Fruit fly (Drosophila melanogaster) whole organism, wandering third instar larva: ENCODE results near the gene Hip14.
A peak's percentile ranks its signal among the peaks of the same experiment; 100 is the strongest.

ENCODE experiments used
- Abd-B ChIP-seq: fragments of >200 bp; optimal IDR thresholded peaks from 2 replicates; lab custom pipeline; 2017; ENCODE audit warnings: missing biosample characterization, missing genetic modification characterization
- CG32264 ChIP-seq: fragments of 200-800 bp; sonication (Bioruptor generic); optimal IDR thresholded peaks from 2 replicates; lab custom pipeline; 2016; ENCODE audit warnings: missing biosample characterization, missing genetic modification characterization
- CG9705 ChIP-seq: fragments of 200-800 bp; sonication (Bioruptor generic); optimal IDR thresholded peaks from 2 replicates; lab custom pipeline; 2018; ENCODE audit warnings: missing biosample characterization, mild to moderate bottlenecking, missing genetic modification characterization
- CrebA ChIP-seq: fragments of 200-800 bp; sonication (Bioruptor generic); optimal IDR thresholded peaks from 2 replicates; lab custom pipeline; 2016; ENCODE audit warnings: missing biosample characterization, mild to moderate bottlenecking, missing genetic modification characterization, borderline replicate concordance
- Dfd ChIP-seq: fragments of >200 bp; optimal IDR thresholded peaks from 2 replicates; lab custom pipeline; 2017; ENCODE audit warnings: missing biosample characterization, missing genetic modification characterization
- Dif ChIP-seq: fragments of 200-275, 200-300 bp; sonication (Bioruptor generic); optimal IDR thresholded peaks from 2 replicates; lab custom pipeline; 2018; ENCODE audit warnings: missing biosample characterization, missing genetic modification characterization; ENCODE audit not compliant: partially characterized antibody
- GATAd ChIP-seq: sonication (Bioruptor generic); optimal IDR thresholded peaks from 2 replicates; lab custom pipeline; 2016; ENCODE audit warnings: missing biosample characterization, missing genetic modification characterization
- HLH106 ChIP-seq: fragments of 200-800 bp; optimal IDR thresholded peaks from 3 replicates; lab custom pipeline; 2019; ENCODE audit warnings: missing biosample characterization, mild to moderate bottlenecking, missing genetic modification characterization, moderate library complexity
- Hnf4 ChIP-seq: fragments of 200-800 bp; sonication (Bioruptor generic); optimal IDR thresholded peaks from 2 replicates; lab custom pipeline; 2016; ENCODE audit warnings: missing biosample characterization, mild to moderate bottlenecking, missing genetic modification characterization
- Hr83 ChIP-seq: fragments of 200-300 bp; sonication (Bioruptor generic); optimal IDR thresholded peaks from 2 replicates; lab custom pipeline; 2016; ENCODE audit warnings: missing biosample characterization, mild to moderate bottlenecking, missing genetic modification characterization, moderate library complexity; ENCODE audit not compliant: poor library complexity, severe bottlenecking
- Jra ChIP-seq: sonication (Bioruptor generic); optimal IDR thresholded peaks from 2 replicates; lab custom pipeline; 2016; ENCODE audit warnings: missing biosample characterization, missing genetic modification characterization
- Myc ChIP-seq: fragments of >200 bp; optimal IDR thresholded peaks from 2 replicates; lab custom pipeline; 2017
- N ChIP-seq: fragments of >200 bp; optimal IDR thresholded peaks from 2 replicates; lab custom pipeline; 2018; ENCODE audit warnings: missing biosample characterization, missing external identifiers, missing genetic modification characterization
- OdsH ChIP-seq: fragments of 200-800 bp; sonication (Bioruptor generic); optimal IDR thresholded peaks from 2 replicates; lab custom pipeline; 2016; ENCODE audit warnings: missing biosample characterization, mild to moderate bottlenecking, missing genetic modification characterization
- Rel ChIP-seq, 2 experiments: fragments of 200-800 bp; sonication (Bioruptor generic) in 1 of 2; optimal IDR thresholded peaks; 2 replicates in 1 of 2; 3 replicates in 1 of 2; lab custom pipeline; 2016 to 2019; ENCODE audit warnings: mild to moderate bottlenecking in 2 of 2, missing biosample characterization in 2 of 2, missing genetic modification characterization in 2 of 2, moderate library complexity in 1 of 2
- Sp1 ChIP-seq: fragments of 200-800 bp; sonication (Bioruptor generic); optimal IDR thresholded peaks from 3 replicates; lab custom pipeline; 2019; ENCODE audit warnings: missing biosample characterization, mild to moderate bottlenecking, missing genetic modification characterization, moderate library complexity
- Vsx2 ChIP-seq: fragments of 200-300, 225-300 bp; sonication (Bioruptor generic); optimal IDR thresholded peaks from 2 replicates; lab custom pipeline; 2018; ENCODE audit warnings: missing biosample characterization, missing genetic modification characterization; ENCODE audit not compliant: partially characterized antibody
- br ChIP-seq: fragments of 200-800 bp; sonication (Bioruptor generic); optimal IDR thresholded peaks from 2 replicates; lab custom pipeline; 2016; ENCODE audit warnings: missing biosample characterization, missing genetic modification characterization
- brk ChIP-seq: fragments of 200-800 bp; sonication (Bioruptor generic); optimal IDR thresholded peaks from 2 replicates; lab custom pipeline; 2016; ENCODE audit warnings: missing biosample characterization, mild to moderate bottlenecking, missing genetic modification characterization
- dl ChIP-seq, 2 experiments: fragments of 175-275, 200-275 bp in 1 of 2; fragments of 200-275 bp in 1 of 2; sonication (Bioruptor generic); optimal IDR thresholded peaks; lab custom pipeline; 2018; ENCODE audit warnings: mild to moderate bottlenecking in 2 of 2, missing biosample characterization in 2 of 2, missing genetic modification characterization in 2 of 2, moderate library complexity in 2 of 2; ENCODE audit not compliant: partially characterized antibody in 2 of 2, insufficient read depth in 1 of 2
- dmrt93B ChIP-seq: fragments of 200-800 bp; sonication (Bioruptor generic); optimal IDR thresholded peaks from 2 replicates; lab custom pipeline; 2018; ENCODE audit warnings: missing biosample characterization, mild to moderate bottlenecking, missing genetic modification characterization
- dsf ChIP-seq: sonication (Bioruptor generic); optimal IDR thresholded peaks from 2 replicates; lab custom pipeline; 2016; ENCODE audit warnings: missing biosample characterization, missing genetic modification characterization, borderline replicate concordance
- ey ChIP-seq: fragments of 200-800 bp; sonication (Bioruptor generic); optimal IDR thresholded peaks from 2 replicates; lab custom pipeline; 2016; ENCODE audit warnings: missing biosample characterization, missing genetic modification characterization
- foxo ChIP-seq, 2 experiments: fragments of 200-800 bp; sonication (Bioruptor generic); optimal IDR thresholded peaks; 2 replicates in 1 of 2; 3 replicates in 1 of 2; lab custom pipeline; 2016 to 2017; ENCODE audit warnings: missing biosample characterization in 2 of 2, missing genetic modification characterization in 2 of 2
- fru ChIP-seq: fragments of 200-800 bp; sonication (Bioruptor generic); optimal IDR thresholded peaks from 3 replicates; lab custom pipeline; 2016; ENCODE audit warnings: missing biosample characterization, mild to moderate bottlenecking, missing genetic modification characterization
- h ChIP-seq: fragments of 200-800 bp; sonication (Bioruptor generic); optimal IDR thresholded peaks from 3 replicates; lab custom pipeline; 2016; ENCODE audit warnings: missing biosample characterization, mild to moderate bottlenecking, missing genetic modification characterization
- jim ChIP-seq: fragments of 175-275, 200-325 bp; sonication (Bioruptor generic); optimal IDR thresholded peaks from 2 replicates; lab custom pipeline; 2016; ENCODE audit warnings: missing biosample characterization, mild to moderate bottlenecking, missing genetic modification characterization
- lola ChIP-seq: fragments of >200 bp; optimal IDR thresholded peaks from 2 replicates; lab custom pipeline; 2017; ENCODE audit warnings: missing biosample characterization, missing genetic modification characterization
- pan ChIP-seq: fragments of >200 bp; optimal IDR thresholded peaks from 2 replicates; lab custom pipeline; 2017
- psq ChIP-seq: fragments of 200-800 bp; sonication (Bioruptor generic); optimal IDR thresholded peaks from 3 replicates; lab custom pipeline; 2017; ENCODE audit warnings: missing biosample characterization, mild to moderate bottlenecking, missing genetic modification characterization, moderate library complexity
- rgr ChIP-seq: fragments of 200-800 bp; sonication (Bioruptor generic); optimal IDR thresholded peaks from 3 replicates; lab custom pipeline; 2016; ENCODE audit warnings: missing biosample characterization, mild to moderate bottlenecking, missing genetic modification characterization
- sage ChIP-seq: fragments of 200-800 bp; sonication (Bioruptor generic); optimal IDR thresholded peaks from 2 replicates; lab custom pipeline; 2016; ENCODE audit warnings: missing biosample characterization, mild to moderate bottlenecking, missing genetic modification characterization
- tai ChIP-seq: sonication (Bioruptor generic); optimal IDR thresholded peaks from 2 replicates; lab custom pipeline; 2016; ENCODE audit warnings: missing biosample characterization, missing genetic modification characterization
- usp ChIP-seq: fragments of >200 bp; optimal IDR thresholded peaks from 2 replicates; lab custom pipeline; 2017; ENCODE audit warnings: missing biosample characterization, missing genetic modification characterization
- woc ChIP-seq: sonication (Bioruptor generic); optimal IDR thresholded peaks from 2 replicates; lab custom pipeline; 2016; ENCODE audit warnings: missing biosample characterization, mild to moderate bottlenecking, missing genetic modification characterization

Gene Hip14

DNA sequence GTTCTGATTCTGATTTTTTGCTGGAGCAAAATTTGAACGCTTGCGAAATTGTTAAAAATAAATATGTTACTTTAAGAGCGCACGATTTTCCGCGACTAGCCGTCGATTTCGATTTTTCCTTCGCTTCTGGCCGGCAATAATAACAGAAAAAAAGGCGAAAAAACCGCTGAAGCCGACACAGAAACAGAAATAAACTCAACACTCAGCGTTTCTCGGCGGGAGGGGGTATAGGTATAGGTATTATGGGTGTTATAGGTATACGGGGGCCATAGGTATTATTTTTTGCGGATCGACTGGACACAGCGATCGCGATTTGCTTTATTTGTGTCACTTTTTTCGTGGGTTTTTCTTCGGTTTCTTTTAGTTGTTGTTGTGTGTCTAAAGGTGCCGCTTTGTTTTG lies 35.7 kb upstream of the Hip14 start:
- TF ChIP-seq ey: no peak
- no peak for TF ChIP-seq woc (GFP tag; lab: Kevin White, UChicago)
- TF ChIP-seq Hnf4 (GFP tag; lab: Kevin White, UChicago): no peak
- no peak for TF ChIP-seq dmrt93B (GFP tag; lab: Kevin White, UChicago)
- TF ChIP-seq Rel (GFP tag; optimal IDR thresholded peaks at IDR 0.05; lab: Kevin White, UChicago): no peak
- no peak for TF ChIP-seq Rel (tag; optimal IDR thresholded peaks at IDR 0.05; lab: Kevin White, UChicago)
- TF ChIP-seq psq (GFP tag; lab: Kevin White, UChicago): no peak
- TF ChIP-seq pan (lab: Kevin White, UChicago): no peak
- TF ChIP-seq HLH106 (tag; lab: Kevin White, UChicago): no peak
- TF ChIP-seq jim (GFP tag; lab: Kevin White, UChicago): no peak
- TF ChIP-seq dsf (GFP tag; lab: Kevin White, UChicago): no peak
- TF ChIP-seq Myc (lab: Kevin White, UChicago): no peak
- no peak for TF ChIP-seq N (GFP tag; lab: Kevin White, UChicago)
- TF ChIP-seq dl (GFP tag; optimal IDR thresholded peaks at IDR 0.05; lab: Kevin White, UChicago; ENCODE audit: insufficient read depth in 1 of 2, partially characterized antibody in 2 of 2): no peak
- TF ChIP-seq CG9705 (GFP tag; lab: Kevin White, UChicago): no peak
- TF ChIP-seq tai: no peak
- TF ChIP-seq fru (GFP tag; lab: Kevin White, UChicago): no peak
- no peak for TF ChIP-seq usp
- TF ChIP-seq Dif (GFP tag; lab: Kevin White, UChicago): no peak
- TF ChIP-seq Dfd: no peak
- TF ChIP-seq Jra (GFP tag; lab: Kevin White, UChicago): no peak

DNA sequence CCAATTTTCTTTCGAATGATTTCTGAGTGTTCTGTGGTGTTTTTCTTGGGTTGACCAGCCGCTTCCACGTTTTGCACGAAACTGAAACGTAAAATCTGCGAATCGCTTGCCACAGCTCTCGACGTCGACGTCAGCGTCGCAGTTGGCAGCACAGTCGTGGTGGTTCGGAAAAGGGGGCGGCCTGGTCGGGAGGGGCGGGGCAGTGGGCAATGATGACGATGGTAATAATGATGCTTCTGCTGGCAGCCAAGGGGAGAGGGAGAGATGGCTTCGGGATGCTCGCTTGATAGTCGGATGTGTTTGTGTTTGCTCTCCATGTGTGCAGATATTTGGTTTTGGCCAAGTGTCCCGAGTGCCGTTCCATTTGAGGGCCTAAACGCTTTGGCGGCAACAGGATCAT lies 35.1 kb upstream of the Hip14 start:
- no peak for TF ChIP-seq br (GFP tag; lab: Kevin White, UChicago)
- no peak for TF ChIP-seq GATAd (GFP tag; lab: Kevin White, UChicago)
- no peak for TF ChIP-seq Dfd

DNA sequence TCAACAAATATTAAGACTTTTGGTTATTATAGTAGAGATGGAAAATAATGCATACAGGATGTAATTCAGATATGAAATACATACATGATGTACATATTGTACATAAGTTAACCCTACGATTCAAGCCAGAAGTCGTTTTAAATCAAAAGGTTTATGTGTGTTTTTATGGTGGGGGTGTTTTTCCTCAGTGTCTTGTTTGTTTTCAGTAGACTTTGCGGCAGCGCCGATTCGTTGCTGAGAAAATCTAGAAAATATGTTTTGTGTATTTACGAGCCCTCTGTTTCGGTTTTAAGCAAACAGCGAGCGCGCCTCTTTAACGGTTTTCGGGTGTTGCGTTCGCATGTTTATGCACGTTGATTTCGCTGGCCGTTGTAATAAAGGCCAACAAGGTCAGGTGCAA lies 34.1 kb upstream of the Hip14 start:
- no peak for TF ChIP-seq Hnf4 (GFP tag; lab: Kevin White, UChicago)
- no peak for TF ChIP-seq GATAd (GFP tag; lab: Kevin White, UChicago)
- TF ChIP-seq foxo (GFP tag; optimal IDR thresholded peaks at IDR 0.05; lab: Kevin White, UChicago): no peak
- no peak for TF ChIP-seq h (GFP tag; lab: Kevin White, UChicago)
- TF ChIP-seq brk (GFP tag; lab: Kevin White, UChicago): no peak
- no peak for TF ChIP-seq rgr (GFP tag; lab: Kevin White, UChicago)

DNA sequence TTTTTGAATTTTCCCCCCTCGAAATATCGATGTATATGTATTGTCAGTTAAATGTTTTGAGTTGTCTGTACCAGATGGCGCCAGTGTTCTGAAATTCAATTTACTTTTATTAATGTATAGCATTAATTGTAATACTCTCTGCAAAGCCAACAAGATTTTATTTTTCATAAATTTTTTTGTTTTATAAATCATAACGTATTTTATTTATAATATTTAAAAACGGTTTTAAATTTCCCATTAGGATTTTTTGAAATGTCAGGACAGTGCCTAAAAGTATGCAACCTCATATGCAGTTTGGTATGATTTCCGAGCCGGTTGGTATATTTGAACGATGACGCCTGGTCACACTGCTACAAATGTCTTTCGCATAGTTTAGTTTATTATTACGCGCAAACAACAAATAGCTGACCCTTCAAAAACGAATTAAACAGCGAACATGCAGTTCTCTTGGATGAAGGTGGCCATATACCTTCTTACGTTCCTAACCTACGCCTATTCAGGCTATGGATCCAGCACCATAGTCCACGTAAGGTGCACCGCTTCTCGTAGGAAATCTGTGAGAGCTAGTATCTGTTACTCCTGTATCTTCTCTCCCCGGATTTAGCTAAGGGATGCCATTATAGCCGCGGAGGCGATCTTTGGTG lies 33.1 kb upstream of the Hip14 start, which contains the start of the genes Pka-C3 and GXIVsPLA2:
Gene Pka-C3 (minus strand): TSS at position 14 of the 644 bp plus-strand sequence.
Gene GXIVsPLA2 (plus strand): TSS at position 313 of the 644 bp plus-strand sequence.
- TF ChIP-seq Myc (lab: Kevin White, UChicago) (peak; percentile 61), woc (GFP tag; lab: Kevin White, UChicago) (no peak)
- TF ChIP-seq, all 38 proteins: peak for 1

DNA sequence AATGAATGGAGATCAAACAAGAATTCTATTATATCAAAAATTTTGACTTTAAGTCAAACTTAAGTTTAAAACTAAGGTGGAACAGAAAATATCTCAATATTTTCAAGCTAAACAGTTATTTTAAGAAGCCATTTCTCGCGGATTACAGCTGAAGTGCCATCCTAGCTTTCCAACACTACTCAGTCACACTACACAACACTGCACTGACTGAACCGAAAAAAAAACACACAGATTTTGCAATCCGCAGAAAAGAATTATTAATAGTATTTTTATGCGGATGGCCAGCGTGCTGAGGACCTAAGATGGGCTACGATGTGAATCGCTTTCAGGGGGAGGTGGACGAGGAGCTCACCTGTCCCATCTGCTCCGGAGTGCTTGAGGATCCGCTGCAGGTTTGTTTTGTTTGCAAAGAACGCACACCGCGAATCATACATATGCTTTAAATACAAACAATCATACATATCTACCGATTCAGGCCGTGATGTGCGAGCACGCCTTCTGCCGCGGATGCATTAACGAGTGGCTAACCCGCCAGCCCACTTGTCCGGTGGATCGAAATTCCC lies 31.5 kb upstream of the Hip14 start, which contains the start of gene elgi:
Gene elgi (plus strand): TSS at position 103 of the 563 bp plus-strand sequence.
- TF ChIP-seq dl (GFP tag; optimal IDR thresholded peaks at IDR 0.05; lab: Kevin White, UChicago; ENCODE audit: insufficient read depth in 1 of 2, partially characterized antibody in 2 of 2): no peak
- no peak for TF ChIP-seq N (GFP tag; lab: Kevin White, UChicago)
- no peak for TF ChIP-seq GATAd (GFP tag; lab: Kevin White, UChicago)
- no peak for TF ChIP-seq Abd-B
- TF ChIP-seq OdsH (GFP tag; lab: Kevin White, UChicago): peak; percentile 46
- TF ChIP-seq HLH106 (tag; lab: Kevin White, UChicago): peak; percentile 58
- TF ChIP-seq woc (GFP tag; lab: Kevin White, UChicago): peak; percentile 85
- peak; percentile 54 for TF ChIP-seq ey
- peak; percentile 75 for TF ChIP-seq br (GFP tag; lab: Kevin White, UChicago)
- TF ChIP-seq foxo (GFP tag; optimal IDR thresholded peaks at IDR 0.05; lab: Kevin White, UChicago): peak in 1 of 2 experiments; percentile 82
- peak; percentile 80 for TF ChIP-seq Hr83 (GFP tag; lab: Kevin White, UChicago)
- no peak for TF ChIP-seq lola
- no peak for TF ChIP-seq Dfd
- peak; percentile 51 for TF ChIP-seq psq (GFP tag; lab: Kevin White, UChicago)
- peak; percentile 82 for TF ChIP-seq h (GFP tag; lab: Kevin White, UChicago)
- no peak for TF ChIP-seq pan (lab: Kevin White, UChicago)
- no peak for TF ChIP-seq jim (GFP tag; lab: Kevin White, UChicago)
- peak; percentile 60 for TF ChIP-seq Sp1 (GFP tag; lab: Kevin White, UChicago)
- TF ChIP-seq brk (GFP tag; lab: Kevin White, UChicago): no peak
- no peak for TF ChIP-seq CrebA (GFP tag; lab: Kevin White, UChicago)
- TF ChIP-seq dsf (GFP tag; lab: Kevin White, UChicago): no peak
- no peak for TF ChIP-seq dmrt93B (GFP tag; lab: Kevin White, UChicago)
- no peak for TF ChIP-seq tai
- TF ChIP-seq fru (GFP tag; lab: Kevin White, UChicago): peak; percentile 77
- no peak for TF ChIP-seq Vsx2 (GFP tag; lab: Kevin White, UChicago)
- TF ChIP-seq CG32264 (GFP tag; lab: Kevin White, UChicago): peak; percentile 47
- TF ChIP-seq usp: no peak
- peak; percentile 49 for TF ChIP-seq CG9705 (GFP tag; lab: Kevin White, UChicago)
- TF ChIP-seq Rel (GFP tag; optimal IDR thresholded peaks at IDR 0.05; lab: Kevin White, UChicago): no peak
- TF ChIP-seq Rel (tag; optimal IDR thresholded peaks at IDR 0.05; lab: Kevin White, UChicago): peak; percentile 54
- TF ChIP-seq sage: no peak
